Worm (Caenorhabditis elegans) whole organism, late embryonic: Measurements from ENCODE around the gene Y17G7B.3.

ENCODE experiments used
- C08G9.2 ChIP-seq: sonication (generic microtip); optimal IDR thresholded peaks from 2 replicates; lab custom pipeline; 2016; ENCODE audit warnings: mild to moderate bottlenecking, missing genetic modification characterization, moderate library complexity, missing compliant biosample characterization
- K02D7.2 ChIP-seq: sonication (generic microtip); optimal IDR thresholded peaks from 2 replicates; lab custom pipeline; 2017; ENCODE audit warnings: mild to moderate bottlenecking, missing genetic modification characterization, missing compliant biosample characterization
- K09A11.1 ChIP-seq: sonication (generic microtip); optimal IDR thresholded peaks from 2 replicates; lab custom pipeline; 2017; ENCODE audit warnings: antibody characterized with exemption, mild to moderate bottlenecking, missing genetic modification characterization, missing compliant biosample characterization; ENCODE audit not compliant: insufficient read depth
- T23F11.4 ChIP-seq: fragments of 200-800 bp; sonication (Bioruptor generic); optimal IDR thresholded peaks from 2 replicates; lab custom pipeline; 2018; ENCODE audit warnings: mild to moderate bottlenecking, missing genetic modification characterization, missing compliant biosample characterization
- Y22D7AL.16 ChIP-seq: sonication (generic microtip); optimal IDR thresholded peaks from 2 replicates; lab custom pipeline; 2016; ENCODE audit warnings: missing genetic modification characterization, missing compliant biosample characterization
- ahr-1 ChIP-seq: sonication (generic microtip); optimal IDR thresholded peaks from 2 replicates; lab custom pipeline; 2016; ENCODE audit warnings: missing genetic modification characterization, missing compliant biosample characterization
- ama-1 ChIP-seq: fragments of 150-350 bp; optimal IDR thresholded peaks from 2 replicates; lab custom pipeline; 2014
- ceh-14 ChIP-seq: sonication (generic microtip); optimal IDR thresholded peaks from 2 replicates; lab custom pipeline; 2016; ENCODE audit warnings: missing genotype, missing genetic modification characterization, missing compliant biosample characterization
- ceh-19 ChIP-seq: fragments of 200-800 bp; sonication (Bioruptor generic); optimal IDR thresholded peaks from 2 replicates; lab custom pipeline; 2018; ENCODE audit warnings: mild to moderate bottlenecking, missing genetic modification characterization, missing compliant biosample characterization
- ceh-22 ChIP-seq: sonication (generic microtip); optimal IDR thresholded peaks from 2 replicates; lab custom pipeline; 2017; ENCODE audit warnings: missing biosample characterization, missing genetic modification characterization
- ceh-24 ChIP-seq: sonication (generic microtip); optimal IDR thresholded peaks from 2 replicates; lab custom pipeline; 2016; ENCODE audit warnings: mild to moderate bottlenecking, missing genetic modification characterization, missing compliant biosample characterization
- ceh-30 ChIP-seq: fragments of 150-350 bp; optimal IDR thresholded peaks from 2 replicates; lab custom pipeline; 2014; ENCODE audit warnings: missing biosample characterization, missing genetic modification characterization
- ceh-31 ChIP-seq: sonication (generic microtip); optimal IDR thresholded peaks from 2 replicates; lab custom pipeline; 2016; ENCODE audit warnings: missing genetic modification characterization, missing compliant biosample characterization
- ceh-45 ChIP-seq: fragments of 200-800 bp; sonication (Bioruptor generic); IDR thresholded peaks from 2 replicates; pipeline ENCODE4 v1.3.6; 2022; ENCODE audit warnings: missing genetic modification reagents, missing genetic modification characterization, missing compliant biosample characterization
- ceh-48 ChIP-seq: sonication (generic microtip); optimal IDR thresholded peaks from 2 replicates; lab custom pipeline; 2016; ENCODE audit warnings: missing genetic modification characterization, inconsistent platforms, missing compliant biosample characterization
- ceh-6 ChIP-seq: fragments of 200-800 bp; sonication (Bioruptor generic); optimal IDR thresholded peaks from 2 replicates; lab custom pipeline; 2018; ENCODE audit warnings: mild to moderate bottlenecking, missing genetic modification characterization, missing compliant biosample characterization
- ceh-9 ChIP-seq: sonication (generic microtip); optimal IDR thresholded peaks from 2 replicates; lab custom pipeline; 2016; ENCODE audit warnings: mild to moderate bottlenecking, missing genetic modification characterization, inconsistent platforms, missing compliant biosample characterization
- dmd-4 ChIP-seq: sonication (generic microtip); optimal IDR thresholded peaks from 2 replicates; lab custom pipeline; 2016; ENCODE audit warnings: borderline replicate concordance, missing genetic modification characterization, missing compliant biosample characterization
- dve-1 ChIP-seq: sonication (generic microtip); optimal IDR thresholded peaks from 2 replicates; lab custom pipeline; 2017; ENCODE audit warnings: antibody characterized with exemption, mild to moderate bottlenecking, missing genetic modification characterization, missing compliant biosample characterization
- elt-2 ChIP-seq: sonication (generic microtip); optimal IDR thresholded peaks from 2 replicates; lab custom pipeline; 2016; ENCODE audit warnings: missing genetic modification reagents, missing genetic modification characterization, missing compliant biosample characterization
- ets-4 ChIP-seq: sonication (generic microtip); optimal IDR thresholded peaks from 2 replicates; lab custom pipeline; 2016; ENCODE audit warnings: missing genetic modification characterization, missing compliant biosample characterization
- fkh-10 ChIP-seq: fragments of 150-350 bp; optimal IDR thresholded peaks from 2 replicates; lab custom pipeline; 2014; ENCODE audit warnings: missing biosample characterization, missing genetic modification reagents, missing genetic modification characterization
- fkh-6 ChIP-seq: sonication (generic microtip); optimal IDR thresholded peaks from 2 replicates; lab custom pipeline; 2016; ENCODE audit warnings: missing genetic modification characterization, missing compliant biosample characterization
- gmeb-2 ChIP-seq: sonication (generic microtip); optimal IDR thresholded peaks from 2 replicates; lab custom pipeline; 2016; ENCODE audit warnings: missing genetic modification characterization, inconsistent platforms, missing compliant biosample characterization
- hlh-13 ChIP-seq: fragments of 200-800 bp; sonication (Bioruptor generic); optimal IDR thresholded peaks from 2 replicates; lab custom pipeline; 2018; ENCODE audit warnings: mild to moderate bottlenecking, missing genetic modification characterization, missing compliant biosample characterization
- hlh-30 ChIP-seq: sonication (generic microtip); optimal IDR thresholded peaks from 2 replicates; lab custom pipeline; 2017; ENCODE audit warnings: antibody characterized with exemption, missing genetic modification characterization, missing compliant biosample characterization; ENCODE audit not compliant: insufficient read depth
- hlh-6 ChIP-seq: sonication (generic microtip); optimal IDR thresholded peaks from 2 replicates; lab custom pipeline; 2016; ENCODE audit warnings: missing genotype, missing genetic modification characterization, missing compliant biosample characterization
- hlh-8 ChIP-seq: sonication (generic microtip); optimal IDR thresholded peaks from 2 replicates; lab custom pipeline; 2016; ENCODE audit warnings: missing genotype, missing genetic modification characterization, missing compliant biosample characterization
- lim-6 ChIP-seq: sonication (generic microtip); optimal IDR thresholded peaks from 2 replicates; lab custom pipeline; 2016; ENCODE audit warnings: missing genetic modification characterization, missing compliant biosample characterization
- mec-3 ChIP-seq: sonication (generic microtip); optimal IDR thresholded peaks from 2 replicates; lab custom pipeline; 2016; ENCODE audit warnings: borderline replicate concordance, missing genetic modification characterization, missing compliant biosample characterization
- nhr-11 ChIP-seq: fragments of 150-350 bp; optimal IDR thresholded peaks from 2 replicates; lab custom pipeline; 2014; ENCODE audit warnings: missing biosample characterization, missing genetic modification characterization
- nhr-232 ChIP-seq: sonication (generic microtip); optimal IDR thresholded peaks from 2 replicates; lab custom pipeline; 2016; ENCODE audit warnings: missing genetic modification characterization, missing compliant biosample characterization
- npax-4 ChIP-seq: sonication (generic microtip); optimal IDR thresholded peaks from 2 replicates; lab custom pipeline; 2016; ENCODE audit warnings: missing genetic modification characterization, missing compliant biosample characterization
- odd-2 ChIP-seq: sonication (generic microtip); optimal IDR thresholded peaks from 2 replicates; lab custom pipeline; 2017; ENCODE audit warnings: antibody characterized with exemption, mild to moderate bottlenecking, missing genetic modification characterization, missing compliant biosample characterization
- pag-3 ChIP-seq: sonication (generic microtip); optimal IDR thresholded peaks from 2 replicates; lab custom pipeline; 2016; ENCODE audit warnings: missing compliant biosample characterization, missing genetic modification characterization, borderline replicate concordance
- pat-9 ChIP-seq: fragments of 200-800 bp; sonication (Bioruptor generic); optimal IDR thresholded peaks from 2 replicates; lab custom pipeline; 2018; ENCODE audit warnings: mild to moderate bottlenecking, missing genetic modification characterization, moderate library complexity, missing compliant biosample characterization
- pha-2 ChIP-seq: sonication (generic microtip); optimal IDR thresholded peaks from 2 replicates; lab custom pipeline; 2017; ENCODE audit warnings: mild to moderate bottlenecking, missing genetic modification characterization, missing compliant biosample characterization
- pros-1 ChIP-seq: fragments of 150-350 bp; optimal IDR thresholded peaks from 2 replicates; lab custom pipeline; 2014; ENCODE audit warnings: missing biosample characterization, missing genetic modification reagents, missing genetic modification characterization
- ref-2 ChIP-seq: sonication (generic microtip); optimal IDR thresholded peaks from 2 replicates; lab custom pipeline; 2016; ENCODE audit warnings: missing genetic modification characterization, missing compliant biosample characterization
- sdc-2 ChIP-seq: sonication (generic microtip); optimal IDR thresholded peaks from 2 replicates; lab custom pipeline; 2016; ENCODE audit warnings: missing genotype, missing genetic modification characterization, missing compliant biosample characterization
- syd-9 ChIP-seq: sonication (generic microtip); optimal IDR thresholded peaks from 2 replicates; lab custom pipeline; 2016; ENCODE audit warnings: mild to moderate bottlenecking, missing genetic modification characterization, moderate library complexity, missing compliant biosample characterization
- tbx-2 ChIP-seq: sonication (generic microtip); optimal IDR thresholded peaks from 2 replicates; lab custom pipeline; 2016; ENCODE audit warnings: missing genetic modification characterization, missing compliant biosample characterization
- tbx-7 ChIP-seq: sonication (generic microtip); optimal IDR thresholded peaks from 2 replicates; lab custom pipeline; 2016; ENCODE audit warnings: missing genotype, missing genetic modification characterization, missing compliant biosample characterization
- ttx-3 ChIP-seq: sonication (generic microtip); optimal IDR thresholded peaks from 2 replicates; lab custom pipeline; 2016; ENCODE audit warnings: missing genetic modification reagents, missing genetic modification characterization, missing compliant biosample characterization
- unc-42 ChIP-seq: sonication (generic microtip); optimal IDR thresholded peaks from 2 replicates; lab custom pipeline; 2016; ENCODE audit warnings: missing genotype, missing genetic modification characterization, missing compliant biosample characterization
- unc-55 ChIP-seq: sonication (generic microtip); optimal IDR thresholded peaks from 2 replicates; lab custom pipeline; 2017; ENCODE audit warnings: missing biosample characterization, missing genetic modification reagents, missing genetic modification characterization
- unc-86 ChIP-seq: sonication (generic microtip); optimal IDR thresholded peaks from 2 replicates; lab custom pipeline; 2016; ENCODE audit warnings: missing genetic modification characterization, missing compliant biosample characterization
- ztf-16 ChIP-seq: sonication (generic microtip); optimal IDR thresholded peaks from 2 replicates; lab custom pipeline; 2017; ENCODE audit warnings: missing genetic modification characterization, missing compliant biosample characterization

Gene Y17G7B.3

ce11 chrII:11966602-11967001, 22.2 kb upstream of the Y17G7B.3 start, which contains the start of gene rab-7:
Gene rab-7 (minus strand): TSS chrII:11966931.
- TF ChIP-seq hlh-6 (tag; lab: Kevin White, UChicago) (no peak), pros-1 (tag; lab: Kevin White, UChicago) (no peak), ceh-24 (tag; lab: Kevin White, UChicago) (no peak), ztf-16 (tag; lab: Kevin White, UChicago) (no peak), mec-3 (tag; lab: Kevin White, UChicago) (no peak), hlh-13 (no peak), ref-2 (tag; lab: Kevin White, UChicago) (no peak), ceh-30 (tag; lab: Kevin White, UChicago) (no peak), nhr-11 (no peak), tbx-7 (tag; lab: Kevin White, UChicago) (no peak), ahr-1 (tag; lab: Kevin White, UChicago) (no peak), ama-1 (lab: Kevin White, UChicago) (no peak), dmd-4 (no peak), ceh-14 (tag; lab: Kevin White, UChicago) (no peak), lim-6 (tag; lab: Kevin White, UChicago) (no peak), ceh-22 (tag; lab: Kevin White, UChicago) (no peak), ceh-48 (tag; lab: Kevin White, UChicago) (no peak)

DNA sequence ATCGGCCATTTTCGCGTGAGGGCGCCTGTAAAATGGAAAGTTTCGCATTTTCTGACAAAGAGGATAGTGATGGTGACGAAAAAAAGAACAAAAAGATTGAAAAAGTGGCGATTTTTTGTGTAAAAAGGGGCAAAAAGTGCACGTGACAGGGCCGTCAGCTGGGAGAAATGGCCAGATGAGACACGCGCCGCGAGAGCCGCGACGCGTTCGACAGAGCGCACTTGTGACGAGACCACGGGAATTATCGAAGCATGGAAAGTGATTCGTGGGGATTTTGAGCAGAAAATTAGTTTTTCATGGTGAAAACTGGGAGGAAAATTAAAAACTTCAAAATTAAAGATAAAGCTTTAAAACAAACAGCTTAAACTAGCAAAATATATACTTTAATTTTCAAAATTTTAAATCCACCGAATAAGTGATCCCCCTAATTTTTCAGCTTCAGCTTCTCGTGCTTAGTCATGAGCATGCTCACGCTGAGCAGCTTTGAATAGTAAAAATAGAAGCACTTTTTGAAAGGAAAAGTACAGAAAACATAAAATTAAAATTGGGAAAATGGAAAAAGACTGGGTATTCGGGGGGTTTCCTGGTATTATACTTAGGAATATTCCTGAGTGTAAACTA, 21.2 kb upstream of the Y17G7B.3 start, which contains the start of gene W03C9.5:
W03C9.5 (minus strand) TSS at position 38 of the 621 bp plus-strand sequence.
- TF ChIP-seq unc-42 (tag; lab: Kevin White, UChicago) (peak; percentile 92), ztf-16 (tag; lab: Kevin White, UChicago) (peak; percentile 88), ahr-1 (tag; lab: Kevin White, UChicago) (peak; percentile 95), dve-1 (peak; percentile 72), K02D7.2 (peak; percentile 38), T23F11.4 (GFP tag; lab: Kevin White, UChicago) (peak; percentile 62), pha-2 (peak; percentile 69), fkh-6 (tag; lab: Kevin White, UChicago) (peak; percentile 73), ceh-45 (GFP tag; lab: Robert Waterston, UW) (no peak), ttx-3 (tag; lab: Kevin White, UChicago) (peak; percentile 77), nhr-232 (tag; lab: Kevin White, UChicago) (peak; percentile 27), Y22D7AL.16 (tag; lab: Kevin White, UChicago) (peak; percentile 39), fkh-10 (no peak), ceh-24 (tag; lab: Kevin White, UChicago) (no peak), sdc-2 (peak; percentile 74), syd-9 (peak; percentile 91), ref-2 (tag; lab: Kevin White, UChicago) (peak; percentile 99), ceh-14 (tag; lab: Kevin White, UChicago) (peak; percentile 98), hlh-8 (peak; percentile 97), hlh-30 (tag; lab: Kevin White, UChicago) (peak; percentile 99), ceh-6 (peak; percentile 47), mec-3 (tag; lab: Kevin White, UChicago) (peak; percentile 97), ceh-9 (no peak), unc-86 (tag; lab: Kevin White, UChicago) (peak; percentile 94), pat-9 (tag; lab: Kevin White, UChicago) (peak; percentile 69), pros-1 (tag; lab: Kevin White, UChicago) (peak; percentile 29), ets-4 (tag; lab: Kevin White, UChicago) (peak; percentile 96), ama-1 (lab: Kevin White, UChicago) (no peak), dmd-4 (peak; percentile 97), ceh-31 (tag; lab: Kevin White, UChicago) (peak; percentile 100), nhr-11 (no peak), odd-2 (tag; lab: Kevin White, UChicago) (no peak), C08G9.2 (tag; lab: Kevin White, UChicago) (peak; percentile 99), pag-3 (peak; percentile 83), ceh-19 (GFP tag; lab: Kevin White, UChicago) (peak; percentile 85), ceh-22 (tag; lab: Kevin White, UChicago) (no peak), npax-4 (tag; lab: Kevin White, UChicago) (peak; percentile 35), unc-55 (GFP tag; lab: Kevin White, UChicago) (peak; percentile 75), gmeb-2 (peak; percentile 21), tbx-2 (tag; lab: Kevin White, UChicago) (peak; percentile 99), K09A11.1 (tag; lab: Kevin White, UChicago) (no peak), lim-6 (tag; lab: Kevin White, UChicago) (peak; percentile 99), elt-2 (tag; lab: Kevin White, UChicago) (peak; percentile 95)
